Fruit fly (Drosophila melanogaster) whole organism, pupa: Measurements from ENCODE around the gene CG7017.

Experiments used
- CG10348 ChIP-seq: fragments of 200-800 bp; sonication (Bioruptor generic); IDR thresholded peaks from 2 replicates; pipeline ENCODE4 v1.3.6; 2022; ENCODE audit warnings: missing biosample characterization, missing genetic modification characterization
- CG12605 ChIP-seq: fragments of 200-800 bp; sonication (Bioruptor generic); IDR thresholded peaks from 2 replicates; pipeline ENCODE4 v1.3.6; 2022; ENCODE audit warnings: missing biosample characterization, missing genetic modification characterization
- CG13204 ChIP-seq: fragments of 200-800 bp; sonication (Bioruptor generic); optimal IDR thresholded peaks from 2 replicates; lab custom pipeline; 2018; ENCODE audit warnings: missing biosample characterization, mild to moderate bottlenecking, missing genetic modification characterization, moderate library complexity
- CG14655 ChIP-seq: fragments of 200-800 bp; sonication (Bioruptor generic); optimal IDR thresholded peaks from 3 replicates; lab custom pipeline; 2017; ENCODE audit warnings: mild to moderate bottlenecking, missing biosample characterization, missing genetic modification reagents, missing genetic modification characterization
- CG15710 ChIP-seq: fragments of 200-800 bp; sonication (Bioruptor generic); optimal IDR thresholded peaks from 2 replicates; lab custom pipeline; 2018; ENCODE audit warnings: missing biosample characterization, mild to moderate bottlenecking, missing genetic modification characterization, moderate library complexity
- CG17806 ChIP-seq: fragments of 200-800 bp; sonication (Bioruptor generic); optimal IDR thresholded peaks from 2 replicates; lab custom pipeline; 2018; ENCODE audit warnings: missing biosample characterization, mild to moderate bottlenecking, missing genetic modification characterization, moderate library complexity
- CG32121 ChIP-seq: fragments of 200-800 bp; sonication (Bioruptor generic); IDR thresholded peaks from 2 replicates; pipeline ENCODE4 v1.3.6; 2022; ENCODE audit warnings: missing biosample characterization, missing genetic modification characterization
- CG34367 ChIP-seq: fragments of 200-800 bp; sonication (Bioruptor generic); optimal IDR thresholded peaks from 2 replicates; lab custom pipeline; 2018; ENCODE audit warnings: missing biosample characterization, mild to moderate bottlenecking, missing genetic modification characterization
- CG4496 ChIP-seq: fragments of 200-800 bp; sonication (Bioruptor generic); IDR thresholded peaks from 3 replicates; pipeline ENCODE4 v1.3.6; 2022; ENCODE audit warnings: missing biosample characterization, missing genetic modification characterization
- CG8159 ChIP-seq: fragments of 200-800 bp; sonication (Bioruptor generic); optimal IDR thresholded peaks from 3 replicates; lab custom pipeline; 2018; ENCODE audit warnings: missing biosample characterization, mild to moderate bottlenecking, missing genetic modification characterization, moderate library complexity
- CG8301 ChIP-seq: fragments of 200-800 bp; sonication (Bioruptor generic); optimal IDR thresholded peaks from 2 replicates; lab custom pipeline; 2018; ENCODE audit warnings: missing biosample characterization, mild to moderate bottlenecking, missing genetic modification characterization
- CG9948 ChIP-seq: fragments of 200-800 bp; sonication (Bioruptor generic); optimal IDR thresholded peaks from 2 replicates; lab custom pipeline; 2018; ENCODE audit warnings: missing biosample characterization, mild to moderate bottlenecking, missing genetic modification characterization, moderate library complexity
- D1 ChIP-seq: fragments of 200-800 bp; sonication (Bioruptor generic); optimal IDR thresholded peaks from 2 replicates; lab custom pipeline; 2018; ENCODE audit warnings: missing biosample characterization, mild to moderate bottlenecking, missing genetic modification characterization, moderate library complexity
- EcR ChIP-seq: fragments of 200-800 bp; sonication (Bioruptor generic); optimal IDR thresholded peaks from 3 replicates; lab custom pipeline; 2019; ENCODE audit warnings: missing biosample characterization, missing genetic modification characterization, mild to moderate bottlenecking, moderate library complexity, missing genetic modification reagents
- Ets98B ChIP-seq: fragments of 200-800 bp; sonication (Bioruptor generic); IDR thresholded peaks from 2 replicates; pipeline ENCODE4 v1.3.6; 2022; ENCODE audit warnings: missing biosample characterization, missing genetic modification characterization
- Pif1A ChIP-seq: fragments of 200-800 bp; sonication (Bioruptor generic); optimal IDR thresholded peaks from 3 replicates; lab custom pipeline; 2016; ENCODE audit warnings: missing biosample characterization, missing genetic modification characterization
- Pif1B ChIP-seq: fragments of 200-800 bp; sonication (Bioruptor generic); optimal IDR thresholded peaks from 3 replicates; lab custom pipeline; 2016; ENCODE audit warnings: missing biosample characterization, missing genetic modification characterization
- Snoo ChIP-seq: fragments of 200-800 bp; sonication (Bioruptor generic); optimal IDR thresholded peaks from 3 replicates; lab custom pipeline; 2017; ENCODE audit warnings: missing biosample characterization, mild to moderate bottlenecking, missing genetic modification characterization, inconsistent platforms
- fd96Ca ChIP-seq: fragments of 200-800 bp; sonication (Bioruptor generic); IDR thresholded peaks from 3 replicates; pipeline ENCODE4 v1.3.6; 2022; ENCODE audit warnings: missing biosample characterization, missing genetic modification characterization
- gl ChIP-seq: fragments of 200-800 bp; sonication (Bioruptor generic); optimal IDR thresholded peaks from 2 replicates; lab custom pipeline; 2018; ENCODE audit warnings: missing biosample characterization, mild to moderate bottlenecking, missing genetic modification characterization
- rn ChIP-seq: fragments of 200-800 bp; sonication (Bioruptor generic); IDR thresholded peaks from 2 replicates; pipeline ENCODE4 v1.3.6; 2022; ENCODE audit warnings: missing biosample characterization, missing genetic modification characterization

CG7017 gene

dm6 chr3L:20201538-20201937 is 10.4 kb downstream of the CG7017 start, which contains the start of gene obst-F:
Gene obst-F (minus strand): TSS chr3L:20201638.
- TF ChIP-seq Snoo (tag; lab: Kevin White, UChicago) (no peak), CG4496 (GFP tag; lab: Robert Waterston, UW) (no peak), CG17806 (tag; lab: Kevin White, UChicago) (no peak), CG14655 (no peak), CG8301 (tag; lab: Kevin White, UChicago) (no peak), D1 (tag; lab: Kevin White, UChicago) (no peak), CG10348 (no peak), gl (tag; lab: Kevin White, UChicago) (no peak), CG34367 (no peak)
- TF ChIP-seq, all 21 proteins: peak for 0

- TF ChIP-seq D1 (tag; lab: Kevin White, UChicago), result no peak
- TF ChIP-seq CG13204 (GFP tag; lab: Kevin White, UChicago), result no peak
- TF ChIP-seq CG34367, result no peak
- no peak for TF ChIP-seq Snoo (tag; lab: Kevin White, UChicago)
- TF ChIP-seq CG15710 (tag; lab: Kevin White, UChicago), result no peak
These were observed 12.2 kb downstream of the CG7017 start, which contains the start of gene CG42833 for dm6 chr3L:20199569-20200247. Gene CG42833 (plus strand): TSS chr3L:20200093.

dm6 chr3L:20198138-20198559 is 13.8 kb downstream of the CG7017 start, which contains the start of gene CG42674:
Gene CG42674 (minus strand): TSS chr3L:20198317.
- TF ChIP-seq CG9948 (tag; lab: Kevin White, UChicago) (no peak), CG4496 (GFP tag; lab: Robert Waterston, UW) (peak; percentile 54; the same call in 1 of the 3 replicates), gl (tag; lab: Kevin White, UChicago) (no peak), CG14655 (no peak), Snoo (tag; lab: Kevin White, UChicago) (no peak), CG10348 (no peak), Pif1B (peak; percentile 30), CG32121 (GFP tag; lab: Robert Waterston, UW) (no peak)

- TF ChIP-seq fd96Ca (0 out of 3 replicates have a peak, but pooled peaks have one; percentile 12), CG8301 (tag; lab: Kevin White, UChicago) (no peak)
These were observed 14.2 kb downstream of the CG7017 start for dm6 chr3L:20197698-20198097.

- TF ChIP-seq rn (GFP tag; lab: Robert Waterston, UW), result no peak
- no peak for TF ChIP-seq CG9948 (tag; lab: Kevin White, UChicago)
- TF ChIP-seq CG12605 (GFP tag; lab: Robert Waterston, UW), result no peak
- TF ChIP-seq Snoo (tag; lab: Kevin White, UChicago), result no peak
- TF ChIP-seq CG32121 (GFP tag; lab: Robert Waterston, UW), result no peak
- TF ChIP-seq gl (tag; lab: Kevin White, UChicago), result no peak
- no peak for TF ChIP-seq CG8159 (tag; lab: Kevin White, UChicago)
- no peak for TF ChIP-seq CG10348
- no peak for TF ChIP-seq CG13204 (GFP tag; lab: Kevin White, UChicago)
- TF ChIP-seq CG4496 (GFP tag; lab: Robert Waterston, UW), result no peak
- TF ChIP-seq Pif1B, result no peak
- TF ChIP-seq Ets98B (GFP tag; lab: Robert Waterston, UW), result no peak
- no peak for TF ChIP-seq CG14655
- TF ChIP-seq CG34367, result no peak
- no peak for TF ChIP-seq CG15710 (tag; lab: Kevin White, UChicago)
- no peak for TF ChIP-seq CG8301 (tag; lab: Kevin White, UChicago)
These were observed 14.7 kb downstream of the CG7017 start for dm6 chr3L:20197213-20197612.

- TF ChIP-seq CG8301 (tag; lab: Kevin White, UChicago) (no peak), CG10348 (no peak), CG32121 (GFP tag; lab: Robert Waterston, UW) (no peak), CG4496 (GFP tag; lab: Robert Waterston, UW) (no peak), CG14655 (no peak)
These were observed 15.6 kb downstream of the CG7017 start for dm6 chr3L:20196321-20196720.

- TF ChIP-seq CG8159 (tag; lab: Kevin White, UChicago) (peak; percentile 85), Ets98B (GFP tag; lab: Robert Waterston, UW) (peak; percentile 88), CG10348 (peak; percentile 50; the same call in 1 of the 2 replicates), CG15710 (tag; lab: Kevin White, UChicago) (peak; percentile 88), CG14655 (peak; percentile 92), Snoo (tag; lab: Kevin White, UChicago) (peak; percentile 2), Pif1B (peak; percentile 86), CG34367 (peak; percentile 85), EcR (GFP tag; lab: Kevin White, UChicago) (peak; percentile 54), CG12605 (GFP tag; lab: Robert Waterston, UW) (peak; percentile 78), CG17806 (tag; lab: Kevin White, UChicago) (peak; percentile 86), CG32121 (GFP tag; lab: Robert Waterston, UW) (peak; percentile 81), CG4496 (GFP tag; lab: Robert Waterston, UW) (peak; percentile 90), D1 (tag; lab: Kevin White, UChicago) (peak; percentile 73), fd96Ca (peak; percentile 94), CG8301 (tag; lab: Kevin White, UChicago) (peak; percentile 91), CG9948 (tag; lab: Kevin White, UChicago) (peak; percentile 83), Pif1A (GFP tag; lab: Kevin White, UChicago) (peak; percentile 90), rn (GFP tag; lab: Robert Waterston, UW) (peak; percentile 65; the same call in 1 of the 2 replicates), gl (tag; lab: Kevin White, UChicago) (peak; percentile 67), CG13204 (GFP tag; lab: Kevin White, UChicago) (peak; percentile 48)
These were observed 16.0 kb downstream of the CG7017 start for dm6 chr3L:20195875-20196274.
